Worm (Caenorhabditis elegans) whole organism, early embryonic: ENCODE measurements around the gene F56A8.9.

Source experiments
- B0310.2 ChIP-seq: sonication (generic microtip); optimal IDR thresholded peaks from 2 replicates; lab custom pipeline; 2016; ENCODE audit warnings: mild to moderate bottlenecking, missing genetic modification characterization, missing compliant biosample characterization
- ama-1 ChIP-seq: fragments of 150-350 bp; optimal IDR thresholded peaks from 2 replicates; lab custom pipeline; 2014
- ceh-13 ChIP-seq: fragments of 200-800 bp; sonication (Bioruptor generic); optimal IDR thresholded peaks from 2 replicates; lab custom pipeline; 2018; ENCODE audit warnings: mild to moderate bottlenecking, missing genetic modification characterization, missing compliant biosample characterization
- ets-7 ChIP-seq: sonication (generic microtip); optimal IDR thresholded peaks from 2 replicates; lab custom pipeline; 2016; ENCODE audit warnings: missing genotype, missing genetic modification characterization, missing compliant biosample characterization
- flt-1 ChIP-seq: fragments of 200-800 bp; sonication (Bioruptor generic); IDR thresholded peaks from 2 replicates; pipeline ENCODE4 v1.3.6; 2022; ENCODE audit warnings: missing genetic modification characterization, missing compliant biosample characterization
- hmg-4 ChIP-seq: fragments of 200-800 bp; sonication (Bioruptor generic); optimal IDR thresholded peaks from 2 replicates; lab custom pipeline; 2018; ENCODE audit warnings: mild to moderate bottlenecking, missing genetic modification characterization, missing compliant biosample characterization
- pes-1 ChIP-seq: fragments of 200-800 bp; sonication (Bioruptor generic); IDR thresholded peaks from 2 replicates; pipeline ENCODE4 v1.3.6; 2022; ENCODE audit warnings: missing genetic modification reagents, missing genetic modification characterization, missing compliant biosample characterization
- tbx-37 ChIP-seq: fragments of 200-800 bp; sonication (Bioruptor generic); conservative IDR thresholded peaks from 2 replicates; pipeline ENCODE4 v1.3.6; 2022; ENCODE audit warnings: missing genetic modification reagents, missing genetic modification characterization, missing compliant biosample characterization

DNA sequence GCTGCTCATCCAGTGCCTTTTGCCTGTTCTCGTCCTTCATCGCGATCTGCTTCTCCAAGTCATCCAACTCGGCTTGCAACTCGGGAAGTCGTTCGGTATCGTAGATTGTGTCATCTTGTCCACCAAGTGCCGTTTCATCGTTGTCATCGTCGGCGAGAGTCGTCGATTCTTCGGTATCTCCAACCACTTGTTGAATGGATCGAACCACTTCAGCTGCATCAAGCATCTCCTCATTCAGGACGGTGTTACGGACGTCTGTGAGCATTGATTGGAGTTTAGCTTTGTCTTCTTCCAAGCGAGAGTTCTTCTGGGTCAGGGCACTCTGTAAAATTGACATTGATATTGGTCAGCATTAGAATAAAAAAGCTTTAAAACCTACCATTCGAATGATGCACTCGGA is 51.1 kb downstream of the F56A8.9 start:
- TF ChIP-seq ama-1 (lab: Kevin White, UChicago) (no peak), flt-1 (GFP tag; lab: Robert Waterston, UW) (no peak), ceh-13 (GFP tag; lab: Kevin White, UChicago) (no peak), hmg-4 (GFP tag; lab: Kevin White, UChicago) (no peak), pes-1 (no peak), ets-7 (tag; lab: Kevin White, UChicago) (no peak), B0310.2 (tag; lab: Kevin White, UChicago) (no peak), tbx-37 (GFP tag; lab: Robert Waterston, UW) (no peak)
